Fruit fly (Drosophila melanogaster) whole organism, embryonic: Measurements from ENCODE around the gene spas.

Experiments used
- Ada2b ChIP-seq: fragments of 200-800 bp; sonication (Bioruptor generic); IDR thresholded peaks from 2 replicates; pipeline ENCODE4 v1.3.6; 2022; ENCODE audit warnings: missing biosample characterization, missing genetic modification characterization
- Atf-2 ChIP-seq: fragments of 200-800 bp; sonication (Bioruptor generic); optimal IDR thresholded peaks from 2 replicates; lab custom pipeline; 2016; ENCODE audit warnings: missing biosample characterization, missing genetic modification characterization
- B-H2 ChIP-seq: fragments of 200-800 bp; sonication (Bioruptor generic); optimal IDR thresholded peaks from 2 replicates; lab custom pipeline; 2018; ENCODE audit warnings: missing biosample characterization, mild to moderate bottlenecking, missing genetic modification characterization
- Bdp1 ChIP-seq: fragments of 200-800 bp; sonication (Bioruptor generic); optimal IDR thresholded peaks from 3 replicates; lab custom pipeline; 2016; ENCODE audit warnings: missing biosample characterization, missing genetic modification characterization
- Bteb2 ChIP-seq: fragments of 200-800 bp; sonication (Bioruptor generic); optimal IDR thresholded peaks from 2 replicates; lab custom pipeline; 2016; ENCODE audit warnings: missing biosample characterization, missing genetic modification characterization
- CG10543 ChIP-seq: fragments of 200-800 bp; sonication (Bioruptor generic); optimal IDR thresholded peaks from 3 replicates; lab custom pipeline; 2017; ENCODE audit warnings: missing biosample characterization, mild to moderate bottlenecking, missing genetic modification characterization, moderate library complexity
- CG13624 ChIP-seq: fragments of 200-800 bp; sonication (Bioruptor generic); optimal IDR thresholded peaks from 2 replicates; lab custom pipeline; 2016; ENCODE audit warnings: missing biosample characterization, missing genetic modification characterization
- CG1603 ChIP-seq: fragments of 200-800 bp; sonication (Bioruptor generic); optimal IDR thresholded peaks from 2 replicates; lab custom pipeline; 2019; ENCODE audit warnings: missing biosample characterization, mild to moderate bottlenecking, missing genetic modification characterization, moderate library complexity
- CG16863 ChIP-seq: fragments of 200-800 bp; sonication (Bioruptor generic); optimal IDR thresholded peaks from 3 replicates; lab custom pipeline; 2016; ENCODE audit warnings: missing biosample characterization, missing genetic modification characterization
- CG17568 ChIP-seq: fragments of 200-800 bp; sonication (Bioruptor generic); optimal IDR thresholded peaks from 2 replicates; lab custom pipeline; 2018; ENCODE audit warnings: missing biosample characterization, mild to moderate bottlenecking, missing genetic modification characterization, moderate library complexity
- CG31388 ChIP-seq: fragments of 200-800 bp; sonication (Bioruptor generic); optimal IDR thresholded peaks from 2 replicates; lab custom pipeline; 2016; ENCODE audit warnings: missing biosample characterization, missing genetic modification characterization
- CG4328 ChIP-seq: fragments of 200-800 bp; sonication (Bioruptor generic); optimal IDR thresholded peaks from 3 replicates; lab custom pipeline; 2017; ENCODE audit warnings: missing biosample characterization, missing genetic modification reagents, missing genetic modification characterization
- CG4617 ChIP-seq: fragments of 200-800 bp; sonication (Bioruptor generic); optimal IDR thresholded peaks from 3 replicates; lab custom pipeline; 2016; ENCODE audit warnings: missing biosample characterization, missing genetic modification characterization, borderline replicate concordance
- CG6791 ChIP-seq: fragments of 200-800 bp; sonication (Bioruptor generic); IDR thresholded peaks from 3 replicates; pipeline ENCODE4 v1.3.6; 2022; ENCODE audit warnings: missing biosample characterization, missing genetic modification characterization; ENCODE audit not compliant: partially characterized antibody
- CG8388 ChIP-seq: fragments of 200-800 bp; sonication (Bioruptor generic); optimal IDR thresholded peaks from 2 replicates; lab custom pipeline; 2019; ENCODE audit warnings: missing biosample characterization, mild to moderate bottlenecking, missing genetic modification characterization, moderate library complexity
- CG9932 ChIP-seq: fragments of 200-800 bp; sonication (Bioruptor generic); IDR thresholded peaks from 2 replicates; pipeline ENCODE4 v1.3.6; 2022; ENCODE audit warnings: missing biosample characterization, missing genetic modification characterization
- Camta ChIP-seq: fragments of 200-800 bp; sonication (Bioruptor generic); optimal IDR thresholded peaks from 2 replicates; lab custom pipeline; 2016; ENCODE audit warnings: missing biosample characterization, missing genetic modification characterization
- CoRest ChIP-seq: fragments of 200-800 bp; sonication (Bioruptor generic); optimal IDR thresholded peaks from 3 replicates; lab custom pipeline; 2018; ENCODE audit warnings: missing biosample characterization, mild to moderate bottlenecking, missing genetic modification characterization, moderate library complexity
- CrebB ChIP-seq: fragments of 200-800 bp; sonication (Bioruptor generic); optimal IDR thresholded peaks from 3 replicates; lab custom pipeline; 2018; ENCODE audit warnings: missing biosample characterization, mild to moderate bottlenecking, missing genetic modification characterization
- Gsc ChIP-seq: fragments of 200-800 bp; sonication (Bioruptor generic); IDR thresholded peaks from 2 replicates; pipeline ENCODE4 v1.3.6; 2022; ENCODE audit warnings: missing biosample characterization, missing genetic modification characterization
- HLH3B ChIP-seq: fragments of 200-800 bp; sonication (Bioruptor generic); IDR thresholded peaks from 2 replicates; pipeline ENCODE4 v1.3.6; 2022; ENCODE audit warnings: missing biosample characterization, missing genetic modification characterization
- Hey ChIP-seq: fragments of 200-800 bp; sonication (Bioruptor generic); optimal IDR thresholded peaks from 3 replicates; lab custom pipeline; 2018; ENCODE audit warnings: missing biosample characterization, mild to moderate bottlenecking, missing genetic modification characterization
- Neu2 ChIP-seq: fragments of 200-800 bp; sonication (Bioruptor generic); optimal IDR thresholded peaks from 3 replicates; lab custom pipeline; 2016; ENCODE audit warnings: missing biosample characterization, missing genetic modification characterization, borderline replicate concordance
- Ptx1 ChIP-seq: fragments of 200-800 bp; sonication (Bioruptor generic); IDR thresholded peaks from 2 replicates; pipeline ENCODE4 v1.3.6; 2022; ENCODE audit warnings: missing biosample characterization, missing genetic modification characterization
- Xrp1 ChIP-seq: fragments of 200-800 bp; sonication (Bioruptor generic); IDR thresholded peaks from 2 replicates; pipeline ENCODE4 v1.3.6; 2022; ENCODE audit warnings: missing biosample characterization, missing genetic modification characterization
- amos ChIP-seq: fragments of 200-800 bp; sonication (Bioruptor generic); IDR thresholded peaks from 2 replicates; pipeline ENCODE4 v1.3.6; 2022; ENCODE audit warnings: missing biosample characterization, missing genetic modification characterization; ENCODE audit not compliant: partially characterized antibody
- az2 ChIP-seq: fragments of 200-800 bp; sonication (Bioruptor generic); optimal IDR thresholded peaks from 3 replicates; lab custom pipeline; 2016; ENCODE audit warnings: missing biosample characterization, missing genetic modification characterization
- chinmo ChIP-seq: fragments of 200-800 bp; sonication (Bioruptor generic); IDR thresholded peaks from 4 replicates; pipeline ENCODE4 v1.3.6; 2022; ENCODE audit warnings: missing biosample characterization, missing genetic modification characterization; ENCODE audit not compliant: partially characterized antibody
- crol ChIP-seq: fragments of 200-800 bp; sonication (Bioruptor generic); IDR thresholded peaks from 2 replicates; pipeline ENCODE4 v1.3.6; 2022; ENCODE audit warnings: missing biosample characterization, missing genetic modification characterization
- cwo ChIP-seq: fragments of 200-800 bp; sonication (Bioruptor generic); optimal IDR thresholded peaks from 3 replicates; lab custom pipeline; 2017; ENCODE audit warnings: missing biosample characterization, missing genetic modification characterization, mild to moderate bottlenecking, moderate library complexity, missing genetic modification reagents
- disco-r ChIP-seq: fragments of 200-800 bp; sonication (Bioruptor generic); optimal IDR thresholded peaks from 2 replicates; lab custom pipeline; 2016; ENCODE audit warnings: missing biosample characterization, missing genetic modification characterization
- dmrt99B ChIP-seq: fragments of 200-800 bp; sonication (Bioruptor generic); optimal IDR thresholded peaks from 2 replicates; lab custom pipeline; 2018; ENCODE audit warnings: missing biosample characterization, mild to moderate bottlenecking, missing genetic modification characterization, moderate library complexity
- esg ChIP-seq: fragments of 200-800 bp; sonication (Bioruptor generic); conservative IDR thresholded peaks from 2 replicates; pipeline ENCODE4 v1.3.6; 2022; ENCODE audit warnings: missing biosample characterization, missing genetic modification characterization
- ftz-f1 ChIP-seq: fragments of 200-800 bp; sonication (Bioruptor generic); optimal IDR thresholded peaks from 2 replicates; lab custom pipeline; 2016; ENCODE audit warnings: missing biosample characterization, missing genetic modification characterization
- grau ChIP-seq: fragments of 200-800 bp; optimal IDR thresholded peaks from 3 replicates; lab custom pipeline; 2019; ENCODE audit warnings: missing biosample characterization, mild to moderate bottlenecking, missing genetic modification characterization, moderate library complexity
- insv ChIP-seq, 2 experiments: fragments of 200-800 bp; sonication (Bioruptor generic); optimal IDR thresholded peaks; 3 replicates each; lab custom pipeline; 2016 to 2018; ENCODE audit warnings: missing biosample characterization in 2 of 2, missing genetic modification characterization in 2 of 2
- jigr1 ChIP-seq: fragments of 200-800 bp; sonication (Bioruptor generic); IDR thresholded peaks from 3 replicates; pipeline ENCODE4 v1.3.6; 2022; ENCODE audit warnings: missing biosample characterization, missing genetic modification characterization
- mam ChIP-seq: fragments of 200-800 bp; sonication (Bioruptor generic); optimal IDR thresholded peaks from 3 replicates; lab custom pipeline; 2016; ENCODE audit warnings: missing biosample characterization, missing genetic modification characterization
- nau ChIP-seq: fragments of 200-800 bp; sonication (Bioruptor generic); optimal IDR thresholded peaks from 3 replicates; lab custom pipeline; 2017; ENCODE audit warnings: missing biosample characterization, mild to moderate bottlenecking, missing genetic modification characterization, missing genetic modification reagents
- psq ChIP-seq: fragments of 200-800 bp; sonication (Bioruptor generic); optimal IDR thresholded peaks from 2 replicates; lab custom pipeline; 2017; ENCODE audit warnings: missing biosample characterization, missing genetic modification characterization
- ranshi ChIP-seq: fragments of 200-800 bp; sonication (Bioruptor generic); IDR thresholded peaks from 2 replicates; pipeline ENCODE4 v1.3.6; 2022; ENCODE audit warnings: missing biosample characterization, missing genetic modification characterization
- sd ChIP-seq: fragments of 200-800 bp; sonication (Bioruptor generic); optimal IDR thresholded peaks from 3 replicates; lab custom pipeline; 2018; ENCODE audit warnings: missing biosample characterization, mild to moderate bottlenecking, missing genetic modification characterization, moderate library complexity
- trem ChIP-seq: fragments of 200-800 bp; optimal IDR thresholded peaks from 3 replicates; lab custom pipeline; 2019; ENCODE audit warnings: missing biosample characterization, mild to moderate bottlenecking, missing genetic modification characterization, moderate library complexity
- trh ChIP-seq: fragments of 200-800 bp; sonication (Bioruptor generic); optimal IDR thresholded peaks from 2 replicates; lab custom pipeline; 2016; ENCODE audit warnings: missing biosample characterization, missing genetic modification characterization
- unpg ChIP-seq: fragments of 200-800 bp; sonication (Bioruptor generic); optimal IDR thresholded peaks from 3 replicates; lab custom pipeline; 2018; ENCODE audit warnings: missing biosample characterization, mild to moderate bottlenecking, missing genetic modification characterization, moderate library complexity
- vnd ChIP-seq: fragments of 200-800 bp; sonication (Bioruptor generic); IDR thresholded peaks from 3 replicates; pipeline ENCODE4 v1.3.6; 2022; ENCODE audit warnings: missing biosample characterization, missing genetic modification characterization; ENCODE audit not compliant: partially characterized antibody

The spas gene

dm6 chr3R:24025715-24026467, 12.1 kb upstream of the spas start (continued):
- TF ChIP-seq jigr1 (GFP tag; lab: Robert Waterston, UW): no peak
- 0 out of 2 replicates have a peak, but pooled peaks have one; percentile 14 for TF ChIP-seq HLH3B
- TF ChIP-seq CrebB (tag; lab: Kevin White, UChicago): no peak
- peak; percentile 44 for TF ChIP-seq CG16863 (GFP tag; lab: Kevin White, UChicago)
- TF ChIP-seq CG6791 (GFP tag; lab: Robert Waterston, UW): no peak
- TF ChIP-seq trh: no peak
- peak; percentile 40 for TF ChIP-seq CG1603 (tag; lab: Kevin White, UChicago)
- TF ChIP-seq mam: peak; percentile 11
- TF ChIP-seq grau (tag; lab: Kevin White, UChicago): peak; percentile 54
- TF ChIP-seq dmrt99B (tag; lab: Kevin White, UChicago): peak; percentile 54
- TF ChIP-seq CG4617: no peak
- TF ChIP-seq Bdp1: no peak
- no peak for TF ChIP-seq trem (tag; lab: Kevin White, UChicago)
- TF ChIP-seq Gsc (GFP tag; lab: Robert Waterston, UW): no peak
- no peak for TF ChIP-seq B-H2
- TF ChIP-seq disco-r: no peak
- TF ChIP-seq CG13624 (GFP tag; lab: Kevin White, UChicago): peak; percentile 21
- TF ChIP-seq CG31388: no peak
- TF ChIP-seq CG4328 (GFP tag; lab: Kevin White, UChicago): no peak
- no peak for TF ChIP-seq insv (GFP tag; optimal IDR thresholded peaks at IDR 0.05; lab: Kevin White, UChicago)
- no peak for TF ChIP-seq Neu2 (GFP tag; lab: Kevin White, UChicago)
- peak; percentile 43; the same call in 1 of the 2 replicates for TF ChIP-seq Ada2b (GFP tag; lab: Robert Waterston, UW)
- TF ChIP-seq az2 (GFP tag; lab: Kevin White, UChicago): peak; percentile 13
- no peak for TF ChIP-seq Atf-2 (GFP tag; lab: Kevin White, UChicago)
- no peak for TF ChIP-seq ranshi (GFP tag; lab: Robert Waterston, UW)
- no peak for TF ChIP-seq CG9932 (GFP tag; lab: Robert Waterston, UW)
- peak; percentile 22 for TF ChIP-seq CoRest (tag; lab: Kevin White, UChicago)
- peak; percentile 5 for TF ChIP-seq unpg (GFP tag; lab: Kevin White, UChicago)
- peak; percentile 55; the same call in 1 of the 2 replicates for TF ChIP-seq Xrp1 (GFP tag; lab: Robert Waterston, UW)
- no peak for TF ChIP-seq Bteb2 (GFP tag; lab: Kevin White, UChicago)
- TF ChIP-seq CG17568 (GFP tag; lab: Kevin White, UChicago): no peak
- no peak for TF ChIP-seq psq (GFP tag; lab: Kevin White, UChicago)
- TF ChIP-seq Ptx1: peak; percentile 46
- no peak for TF ChIP-seq vnd (GFP tag; lab: Robert Waterston, UW)
- no peak for TF ChIP-seq CG8388 (GFP tag; lab: Kevin White, UChicago)
- peak; percentile 38; the same call in 1 of the 2 replicates for TF ChIP-seq esg (GFP tag; lab: Robert Waterston, UW)

DNA sequence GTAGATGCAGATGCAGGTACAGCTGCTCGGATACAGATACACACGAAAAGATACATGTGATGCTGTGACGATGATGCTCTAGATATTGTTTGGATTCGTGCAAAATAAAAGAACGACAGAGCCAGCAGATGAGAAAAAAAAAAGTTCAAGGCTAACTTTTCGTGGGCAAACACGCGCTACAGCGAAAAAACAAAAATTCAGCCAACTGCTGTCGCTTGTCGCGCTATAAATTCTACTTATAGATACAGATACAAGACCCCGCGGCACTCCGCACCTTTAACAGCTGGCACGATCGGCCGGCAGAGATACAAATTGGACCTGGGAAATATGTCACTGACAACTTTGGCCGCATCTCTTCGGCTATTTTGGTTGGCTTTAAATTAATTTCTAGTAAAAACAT, 11.5 kb upstream of the spas start:
- TF ChIP-seq cwo (peak; percentile 51), nau (GFP tag; lab: Kevin White, UChicago) (peak; percentile 78), Hey (tag; lab: Kevin White, UChicago) (no peak), ftz-f1 (peak; percentile 66), chinmo (0 out of 4 replicates have a peak, but pooled peaks have one; percentile 41), CG10543 (peak; percentile 68), crol (peak; percentile 48), Camta (GFP tag; lab: Kevin White, UChicago) (no peak), amos (GFP tag; lab: Robert Waterston, UW) (0 out of 2 replicates have a peak, but pooled peaks have one; percentile 8), sd (tag; lab: Kevin White, UChicago) (peak; percentile 71)
